Fruit fly (Drosophila melanogaster): Measurements from ENCODE around the gene Trmt61.

The Trmt61 gene

DNA sequence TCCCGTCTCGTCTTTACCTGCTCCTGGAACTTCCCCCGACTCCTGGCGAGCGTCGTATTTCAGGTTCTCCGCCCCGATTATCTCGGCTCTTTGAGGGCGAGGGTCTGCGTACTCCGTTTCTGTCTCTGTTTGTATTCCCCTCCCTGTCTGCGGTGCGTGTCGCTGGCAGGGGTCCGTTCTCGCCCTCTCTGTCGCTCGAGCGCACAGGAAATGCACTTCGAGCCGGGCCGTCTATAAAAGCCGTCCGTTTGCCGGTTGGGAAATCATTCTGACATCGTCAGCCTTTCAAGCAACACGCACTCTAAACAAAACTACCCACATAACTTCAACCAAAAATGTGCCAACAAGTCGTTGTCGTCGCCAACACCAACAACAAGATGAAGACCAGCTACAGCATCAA is 48.7 kb upstream of the Trmt61 start (continued):
- TF ChIP-seq Deaf1 (tag; optimal IDR thresholded peaks at IDR 0.05) (peak; percentile 14), CG8944 (GFP tag; optimal IDR thresholded peaks at IDR 0.05) (peak; percentile 34), nau (GFP tag; optimal IDR thresholded peaks at IDR 0.05) (no peak), Adf1 (GFP tag; IDR thresholded peaks at IDR 0.05) (no peak), otp (GFP tag; IDR thresholded peaks at IDR 0.05) (peak; percentile 49; the same call in 1 of the 3 replicates), CG1792 (GFP tag; optimal IDR thresholded peaks at IDR 0.05) (no peak), inv (GFP tag; IDR thresholded peaks at IDR 0.05; ENCODE audit: partially characterized antibody) (no peak), tna (GFP tag; IDR thresholded peaks at IDR 0.05; ENCODE audit: partially characterized antibody) (no peak), CG5180 (GFP tag; optimal IDR thresholded peaks at IDR 0.05) (peak; percentile 43), her (GFP tag; optimal IDR thresholded peaks at IDR 0.05) (no peak), Dip3 (GFP tag; optimal IDR thresholded peaks at IDR 0.05) (no peak), insv (GFP tag; optimal IDR thresholded peaks at IDR 0.05) (peak in 1 of 2 experiments; percentile 74), nerfin-2 (GFP tag; IDR thresholded peaks at IDR 0.05; ENCODE audit: partially characterized antibody) (no peak), Lpt (GFP tag; optimal IDR thresholded peaks at IDR 0.05) (no peak), Hr39 (optimal IDR thresholded peaks at IDR 0.05) (no peak), CG15514 (GFP tag; optimal IDR thresholded peaks at IDR 0.05) (no peak), NC2β (GFP tag; optimal IDR thresholded peaks at IDR 0.05) (peak; percentile 28), fd102C (GFP tag; optimal IDR thresholded peaks at IDR 0.05) (peak; percentile 59), CG8290 (GFP tag; optimal IDR thresholded peaks at IDR 0.05) (peak; percentile 4), CG8290 (tag; optimal IDR thresholded peaks at IDR 0.05) (no peak), CG4707 (GFP tag; optimal IDR thresholded peaks at IDR 0.05) (no peak), D19B (GFP tag; optimal IDR thresholded peaks at IDR 0.05) (no peak), CG13296 (GFP tag; optimal IDR thresholded peaks at IDR 0.05) (no peak), CG17186 (GFP tag; optimal IDR thresholded peaks at IDR 0.05) (no peak), kni (GFP tag; optimal IDR thresholded peaks at IDR 0.05) (peak; percentile 91), ro (GFP tag; IDR thresholded peaks at IDR 0.05) (no peak), CG8388 (GFP tag; optimal IDR thresholded peaks at IDR 0.05) (no peak), CG6791 (GFP tag; IDR thresholded peaks at IDR 0.05; ENCODE audit: partially characterized antibody) (no peak), CG12659 (GFP tag; optimal IDR thresholded peaks at IDR 0.05) (no peak), bbx (GFP tag; IDR thresholded peaks at IDR 0.05; ENCODE audit: partially characterized antibody) (peak; percentile 9; the same call in 1 of the 2 replicates), Optix (GFP tag; IDR thresholded peaks at IDR 0.05) (no peak), HmgZ (tag; optimal IDR thresholded peaks at IDR 0.05) (no peak), NFAT (GFP tag; IDR thresholded peaks at IDR 0.05) (no peak), odd (GFP tag; optimal IDR thresholded peaks at IDR 0.05) (peak; percentile 14), repo (GFP tag; optimal IDR thresholded peaks at IDR 0.05) (no peak), CG3281 (GFP tag; optimal IDR thresholded peaks at IDR 0.05) (no peak), CG2202 (tag; optimal IDR thresholded peaks at IDR 0.05) (no peak), Ets97D (GFP tag; optimal IDR thresholded peaks at IDR 0.05) (no peak), onecut (GFP tag; IDR thresholded peaks at IDR 0.05) (no peak), CG18476 (GFP tag; optimal IDR thresholded peaks at IDR 0.05) (no peak), CG7745 (tag; optimal IDR thresholded peaks at IDR 0.05) (peak; percentile 15), pnt (GFP tag; optimal IDR thresholded peaks at IDR 0.05) (no peak), CG10543 (GFP tag; optimal IDR thresholded peaks at IDR 0.05) (no peak), psq (GFP tag; optimal IDR thresholded peaks at IDR 0.05) (no peak), CG30403 (GFP tag; optimal IDR thresholded peaks at IDR 0.05) (no peak), MTF-1 (GFP tag; optimal IDR thresholded peaks at IDR 0.05; ENCODE audit: borderline replicate concordance) (no peak), CG15011 (GFP tag; optimal IDR thresholded peaks at IDR 0.05) (no peak), Six4 (GFP tag; optimal IDR thresholded peaks at IDR 0.05) (peak; percentile 43), Xrp1 (GFP tag; IDR thresholded peaks at IDR 0.05) (no peak), ci (GFP tag; IDR thresholded peaks at IDR 0.05) (0 out of 3 replicates have a peak, but pooled peaks have one; percentile 20), Spps (tag; optimal IDR thresholded peaks at IDR 0.05) (no peak), ap (GFP tag; IDR thresholded peaks at IDR 0.05) (no peak)
